Worm (Caenorhabditis elegans) whole organism, late embryonic: ENCODE results near the gene nhr-163.

ENCODE experiments used
- ceh-24 ChIP-seq: sonication (generic microtip); optimal IDR thresholded peaks from 2 replicates; lab custom pipeline; 2016; ENCODE audit warnings: mild to moderate bottlenecking, missing genetic modification characterization, missing compliant biosample characterization
- ceh-9 ChIP-seq: sonication (generic microtip); optimal IDR thresholded peaks from 2 replicates; lab custom pipeline; 2016; ENCODE audit warnings: mild to moderate bottlenecking, missing genetic modification characterization, inconsistent platforms, missing compliant biosample characterization

DNA sequence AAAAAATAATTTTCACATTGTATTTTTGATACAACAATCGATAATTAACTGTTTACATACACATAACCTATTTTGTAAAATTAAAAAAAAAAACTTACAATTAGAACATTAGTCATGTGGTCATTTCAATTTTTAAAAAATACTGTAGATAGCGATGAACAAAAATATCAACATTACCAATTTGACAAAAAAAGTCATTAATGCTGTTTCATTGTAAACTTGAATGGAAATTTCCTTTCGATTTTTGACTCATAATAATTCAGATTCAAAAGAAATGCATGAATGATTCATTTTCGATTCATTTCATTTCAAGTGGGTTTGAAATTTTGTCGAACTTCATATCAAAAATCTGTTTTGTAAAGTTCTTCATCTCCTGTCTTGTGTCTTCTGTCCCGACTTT, 23.6 kb upstream of the nhr-163 start, which contains the start of gene C33G8.2:
- no peak for TF ChIP-seq ceh-24
- TF ChIP-seq ceh-9 (tag; lab: Kevin White, UChicago) = no peak
